Worm (Caenorhabditis elegans) whole organism, L4/young adult: ENCODE data around the gene R02D5.1.

ENCODE experiments used
- W03F9.2 ChIP-seq: fragments of 150-350 bp; optimal IDR thresholded peaks from 2 replicates; lab custom pipeline; 2014; ENCODE audit warnings: missing biosample characterization, missing genetic modification characterization
- dao-5 ChIP-seq: sonication (generic microtip); optimal IDR thresholded peaks from 2 replicates; lab custom pipeline; 2016; ENCODE audit warnings: missing genotype, missing genetic modification characterization, moderate library complexity, missing compliant biosample characterization
- him-1 ChIP-seq: sonication (generic microtip); optimal IDR thresholded peaks from 2 replicates; lab custom pipeline; 2016; ENCODE audit warnings: missing genotype, missing genetic modification reagents, missing genetic modification characterization, missing compliant biosample characterization

DNA sequence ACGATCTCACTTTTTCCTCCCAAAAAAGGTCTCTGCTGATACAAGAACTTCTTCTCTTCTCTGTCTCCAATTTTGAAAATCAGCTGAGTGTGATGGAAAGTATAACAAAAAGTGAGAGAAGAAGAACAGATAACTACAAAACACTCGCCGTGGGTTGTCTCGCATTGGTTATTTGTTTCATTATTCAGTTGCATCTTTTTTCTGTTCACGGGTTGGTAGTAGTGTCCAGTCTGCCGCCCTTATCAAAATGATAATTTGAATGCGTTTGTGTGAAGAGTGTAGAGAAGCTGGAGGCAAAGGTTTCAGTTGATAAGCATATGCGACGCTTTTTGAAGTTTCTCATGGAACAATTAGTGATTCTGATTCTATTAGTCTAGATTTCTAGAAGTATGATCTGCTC, 5.0 kb upstream of the R02D5.1 start:
- no peak for TF ChIP-seq dao-5 (tag; lab: Kevin White, UChicago)
- no peak for TF ChIP-seq him-1 (tag; lab: Kevin White, UChicago)
- TF ChIP-seq W03F9.2 (tag; lab: Kevin White, UChicago), result no peak
